Fruit fly (Drosophila melanogaster) whole organism, embryonic: ENCODE results near the gene robo3.

Experiments used
- Antp ChIP-seq: fragments of 200-800 bp; sonication (Bioruptor generic); optimal IDR thresholded peaks from 3 replicates; lab custom pipeline; 2016; ENCODE audit warnings: missing biosample characterization, missing genetic modification characterization
- Atf3 ChIP-seq: fragments of 200-800 bp; sonication (Bioruptor generic); optimal IDR thresholded peaks from 3 replicates; lab custom pipeline; 2016; ENCODE audit warnings: missing biosample characterization, missing genetic modification characterization
- CG10366 ChIP-seq: fragments of 200-800 bp; sonication (Bioruptor generic); IDR thresholded peaks from 2 replicates; pipeline ENCODE4 v1.3.6; 2022; ENCODE audit warnings: missing biosample characterization, missing genetic modification characterization
- CG10979 ChIP-seq: fragments of 200-800 bp; sonication (Bioruptor generic); optimal IDR thresholded peaks from 2 replicates; lab custom pipeline; 2018; ENCODE audit warnings: missing biosample characterization, mild to moderate bottlenecking, missing genetic modification characterization, moderate library complexity
- CG11456 ChIP-seq: fragments of 200-800 bp; sonication (Bioruptor generic); IDR thresholded peaks from 3 replicates; pipeline ENCODE4 v1.3.6; 2022; ENCODE audit warnings: missing biosample characterization, missing genetic modification characterization
- CG11504 ChIP-seq: fragments of 200-800 bp; sonication (Bioruptor generic); optimal IDR thresholded peaks from 3 replicates; lab custom pipeline; 2019; ENCODE audit warnings: missing biosample characterization, mild to moderate bottlenecking, missing genetic modification characterization, moderate library complexity
- CG12104 ChIP-seq: fragments of 200-800 bp; sonication (Bioruptor generic); optimal IDR thresholded peaks from 3 replicates; lab custom pipeline; 2016; ENCODE audit warnings: missing biosample characterization, missing genetic modification characterization
- CG12769 ChIP-seq: fragments of 200-800 bp; sonication (Bioruptor generic); optimal IDR thresholded peaks from 2 replicates; lab custom pipeline; 2019; ENCODE audit warnings: missing biosample characterization, mild to moderate bottlenecking, missing genetic modification characterization, moderate library complexity
- CG13775 ChIP-seq: fragments of 200-800 bp; sonication (Bioruptor generic); optimal IDR thresholded peaks from 3 replicates; lab custom pipeline; 2017; ENCODE audit warnings: missing biosample characterization, mild to moderate bottlenecking, missing genetic modification characterization
- CG14014 ChIP-seq: fragments of 200-800 bp; sonication (Bioruptor generic); IDR thresholded peaks from 2 replicates; pipeline ENCODE4 v1.3.6; 2022; ENCODE audit warnings: missing biosample characterization, missing genetic modification characterization
- CG14965 ChIP-seq: fragments of 200-800 bp; sonication (Bioruptor generic); optimal IDR thresholded peaks from 2 replicates; lab custom pipeline; 2016; ENCODE audit warnings: missing biosample characterization, missing genetic modification characterization, borderline replicate concordance
- CG1602 ChIP-seq: fragments of 200-800 bp; sonication (Bioruptor generic); optimal IDR thresholded peaks from 3 replicates; lab custom pipeline; 2016; ENCODE audit warnings: missing biosample characterization, missing genetic modification characterization
- CG17802 ChIP-seq: fragments of 200-800 bp; sonication (Bioruptor generic); optimal IDR thresholded peaks from 2 replicates; lab custom pipeline; 2018; ENCODE audit warnings: missing biosample characterization, mild to moderate bottlenecking, missing genetic modification characterization, moderate library complexity
- CG18599 ChIP-seq: fragments of 200-800 bp; sonication (Bioruptor generic); optimal IDR thresholded peaks from 3 replicates; lab custom pipeline; 2017; ENCODE audit warnings: missing biosample characterization, missing genetic modification characterization, mild to moderate bottlenecking, moderate library complexity, missing genetic modification reagents
- CG30403 ChIP-seq: fragments of 200-800 bp; sonication (Bioruptor generic); optimal IDR thresholded peaks from 3 replicates; lab custom pipeline; 2016; ENCODE audit warnings: missing biosample characterization, missing genetic modification characterization
- CG32532 ChIP-seq: fragments of 200-800 bp; sonication (Bioruptor generic); IDR thresholded peaks from 2 replicates; pipeline ENCODE4 v1.3.6; 2022; ENCODE audit warnings: missing biosample characterization, missing genetic modification characterization
- CG3838 ChIP-seq: fragments of 200-800 bp; sonication (Bioruptor generic); optimal IDR thresholded peaks from 3 replicates; lab custom pipeline; 2016; ENCODE audit warnings: missing biosample characterization, missing genetic modification characterization
- CG4730 ChIP-seq: fragments of 200-800 bp; sonication (Bioruptor generic); IDR thresholded peaks from 2 replicates; pipeline ENCODE4 v1.3.6; 2022; ENCODE audit warnings: missing biosample characterization, missing genetic modification characterization
- CG6272 ChIP-seq: fragments of 200-800 bp; sonication (Bioruptor generic); IDR thresholded peaks from 2 replicates; pipeline ENCODE4 v1.3.6; 2022; ENCODE audit warnings: missing biosample characterization, missing genetic modification characterization
- CG9437 ChIP-seq: fragments of 200-800 bp; sonication (Bioruptor generic); optimal IDR thresholded peaks from 2 replicates; lab custom pipeline; 2018; ENCODE audit warnings: missing biosample characterization, mild to moderate bottlenecking, missing genetic modification characterization
- CoRest ChIP-seq: fragments of 200-800 bp; sonication (Bioruptor generic); optimal IDR thresholded peaks from 3 replicates; lab custom pipeline; 2018; ENCODE audit warnings: missing biosample characterization, mild to moderate bottlenecking, missing genetic modification characterization, moderate library complexity
- CrebB ChIP-seq: fragments of 200-800 bp; sonication (Bioruptor generic); optimal IDR thresholded peaks from 3 replicates; lab custom pipeline; 2018; ENCODE audit warnings: missing biosample characterization, mild to moderate bottlenecking, missing genetic modification characterization
- D19B ChIP-seq: fragments of 200-800 bp; sonication (Bioruptor generic); optimal IDR thresholded peaks from 2 replicates; lab custom pipeline; 2017; ENCODE audit warnings: missing biosample characterization, mild to moderate bottlenecking, missing genetic modification characterization
- Dek ChIP-seq: fragments of 200-800 bp; sonication (Bioruptor generic); optimal IDR thresholded peaks from 3 replicates; lab custom pipeline; 2019; ENCODE audit warnings: missing biosample characterization, mild to moderate bottlenecking, missing genetic modification characterization, moderate library complexity
- Gug ChIP-seq: fragments of 200-800 bp; sonication (Bioruptor generic); IDR thresholded peaks from 4 replicates; pipeline ENCODE4 v1.3.6; 2022; ENCODE audit warnings: missing biosample characterization, missing genetic modification characterization
- Hmr ChIP-seq: fragments of 200-800 bp; sonication (Bioruptor generic); optimal IDR thresholded peaks from 3 replicates; lab custom pipeline; 2017; ENCODE audit warnings: mild to moderate bottlenecking, missing biosample characterization, missing genetic modification reagents, missing genetic modification characterization
- Hr3 ChIP-seq: fragments of 200-800 bp; sonication (Bioruptor generic); optimal IDR thresholded peaks from 3 replicates; lab custom pipeline; 2016; ENCODE audit warnings: missing biosample characterization, missing genetic modification characterization
- Hsf ChIP-seq: fragments of 200-800 bp; sonication (Bioruptor generic); optimal IDR thresholded peaks from 3 replicates; lab custom pipeline; 2016; ENCODE audit warnings: missing biosample characterization, missing genetic modification characterization
- Mad ChIP-seq: fragments of 200-800 bp; sonication (Bioruptor generic); optimal IDR thresholded peaks from 2 replicates; lab custom pipeline; 2016; ENCODE audit warnings: missing biosample characterization, missing genetic modification characterization
- NC2α ChIP-seq: fragments of 200-800 bp; sonication (Bioruptor generic); optimal IDR thresholded peaks from 2 replicates; lab custom pipeline; 2016; ENCODE audit warnings: missing biosample characterization, missing genetic modification characterization
- Opbp ChIP-seq: fragments of 200-800 bp; sonication (Bioruptor generic); IDR thresholded peaks from 3 replicates; pipeline ENCODE4 v1.3.6; 2022; ENCODE audit warnings: missing biosample characterization, missing genetic modification characterization; ENCODE audit not compliant: partially characterized antibody
- PHDP ChIP-seq: fragments of 200-800 bp; sonication (Bioruptor generic); optimal IDR thresholded peaks from 3 replicates; lab custom pipeline; 2018; ENCODE audit warnings: missing biosample characterization, mild to moderate bottlenecking, missing genetic modification characterization, moderate library complexity
- Ptx1 ChIP-seq: fragments of 200-800 bp; sonication (Bioruptor generic); IDR thresholded peaks from 2 replicates; pipeline ENCODE4 v1.3.6; 2022; ENCODE audit warnings: missing biosample characterization, missing genetic modification characterization
- Rfx ChIP-seq: fragments of 200-800 bp; sonication (Bioruptor generic); IDR thresholded peaks from 2 replicates; pipeline ENCODE4 v1.3.6; 2022; ENCODE audit warnings: missing biosample characterization, missing genetic modification characterization
- Sox102F ChIP-seq: fragments of 200-800 bp; sonication (Bioruptor generic); optimal IDR thresholded peaks from 2 replicates; lab custom pipeline; 2018; ENCODE audit warnings: missing biosample characterization, mild to moderate bottlenecking, missing genetic modification characterization, moderate library complexity
- Ssrp ChIP-seq: fragments of 200-800 bp; sonication (Bioruptor generic); optimal IDR thresholded peaks from 2 replicates; lab custom pipeline; 2018; ENCODE audit warnings: missing biosample characterization, mild to moderate bottlenecking, missing genetic modification characterization, moderate library complexity
- Xrp1 ChIP-seq: fragments of 200-800 bp; sonication (Bioruptor generic); IDR thresholded peaks from 2 replicates; pipeline ENCODE4 v1.3.6; 2022; ENCODE audit warnings: missing biosample characterization, missing genetic modification characterization
- YL-1 ChIP-seq: fragments of 200-800 bp; sonication (Bioruptor generic); optimal IDR thresholded peaks from 3 replicates; lab custom pipeline; 2017; ENCODE audit warnings: missing biosample characterization, mild to moderate bottlenecking, missing genetic modification characterization
- cg ChIP-seq: fragments of 200-800 bp; sonication (Bioruptor generic); optimal IDR thresholded peaks from 3 replicates; lab custom pipeline; 2019; ENCODE audit warnings: missing biosample characterization, mild to moderate bottlenecking, missing genetic modification characterization, moderate library complexity
- chif ChIP-seq, 2 experiments: fragments of 200-800 bp; sonication (Bioruptor generic); optimal IDR thresholded peaks; 3 replicates each; lab custom pipeline; 2016; ENCODE audit warnings: missing biosample characterization in 2 of 2, missing genetic modification characterization in 2 of 2
- dysf ChIP-seq: fragments of 200-800 bp; sonication (Bioruptor generic); IDR thresholded peaks from 3 replicates; pipeline ENCODE4 v1.3.6; 2022; ENCODE audit warnings: missing biosample characterization, missing genetic modification characterization
- emc ChIP-seq: fragments of 200-800 bp; sonication (Bioruptor generic); optimal IDR thresholded peaks from 2 replicates; lab custom pipeline; 2016; ENCODE audit warnings: missing biosample characterization, missing genetic modification characterization
- en ChIP-seq: fragments of 200-800 bp; sonication (Bioruptor generic); optimal IDR thresholded peaks from 2 replicates; lab custom pipeline; 2016; ENCODE audit warnings: missing biosample characterization, missing genetic modification characterization
- exex ChIP-seq: fragments of 200-800 bp; sonication (Bioruptor generic); optimal IDR thresholded peaks from 4 replicates; lab custom pipeline; 2018; ENCODE audit warnings: missing biosample characterization, mild to moderate bottlenecking, missing genetic modification characterization, moderate library complexity
- gem ChIP-seq: fragments of 200-800 bp; sonication (Bioruptor generic); optimal IDR thresholded peaks from 2 replicates; lab custom pipeline; 2019; ENCODE audit warnings: missing biosample characterization, mild to moderate bottlenecking, missing genetic modification characterization, moderate library complexity
- salm ChIP-seq: fragments of 200-800 bp; sonication (Bioruptor generic); optimal IDR thresholded peaks from 2 replicates; lab custom pipeline; 2018; ENCODE audit warnings: missing biosample characterization, mild to moderate bottlenecking, missing genetic modification characterization
- seq ChIP-seq: fragments of 200-800 bp; sonication (Bioruptor generic); IDR thresholded peaks from 2 replicates; pipeline ENCODE4 v1.3.6; 2022; ENCODE audit warnings: missing biosample characterization, missing genetic modification characterization
- sisA ChIP-seq: fragments of 200-800 bp; sonication (Bioruptor generic); IDR thresholded peaks from 2 replicates; pipeline ENCODE4 v1.3.6; 2022; ENCODE audit warnings: missing biosample characterization, missing genetic modification characterization
- slbo ChIP-seq: fragments of 200-800 bp; sonication (Bioruptor generic); IDR thresholded peaks from 2 replicates; pipeline ENCODE4 v1.3.6; 2022; ENCODE audit warnings: missing biosample characterization, missing genetic modification characterization
- trh ChIP-seq: fragments of 200-800 bp; sonication (Bioruptor generic); optimal IDR thresholded peaks from 2 replicates; lab custom pipeline; 2016; ENCODE audit warnings: missing biosample characterization, missing genetic modification characterization

robo3 gene

dm6 chr2L:1217892-1218473, 38.2 kb upstream of the robo3 start (continued):
- TF ChIP-seq CG13775 (GFP tag; lab: Kevin White, UChicago) (no peak), CG12769 (tag; lab: Kevin White, UChicago) (peak; percentile 57), NC2α (GFP tag; lab: Kevin White, UChicago) (no peak), en (GFP tag; lab: Kevin White, UChicago) (no peak), Mad (GFP tag; lab: Kevin White, UChicago) (no peak), Ssrp (no peak), YL-1 (GFP tag; lab: Kevin White, UChicago) (no peak), chif (GFP tag; optimal IDR thresholded peaks at IDR 0.05; lab: Kevin White, UChicago) (no peak), CG14965 (no peak), Gug (GFP tag; lab: Robert Waterston, UW) (0 out of 4 replicates have a peak, but pooled peaks have one; percentile 1), seq (GFP tag; lab: Robert Waterston, UW) (peak; percentile 27; the same call in 1 of the 2 replicates), slbo (peak; percentile 73), Hr3 (GFP tag; lab: Kevin White, UChicago) (peak; percentile 3), cg (GFP tag; lab: Kevin White, UChicago) (peak; percentile 50), CG4730 (GFP tag; lab: Robert Waterston, UW) (peak; percentile 21; the same call in 1 of the 2 replicates), CG9437 (peak; percentile 31), gem (peak; percentile 76), Hsf (peak; percentile 33), Rfx (peak; percentile 47), CG11504 (tag; lab: Kevin White, UChicago) (no peak), Atf3 (no peak), CoRest (peak; percentile 27), PHDP (tag; lab: Kevin White, UChicago) (peak; percentile 65), salm (tag; lab: Kevin White, UChicago) (no peak), Ptx1 (GFP tag; lab: Robert Waterston, UW) (0 out of 2 replicates have a peak, but pooled peaks have one; percentile 20), CG17802 (tag; lab: Kevin White, UChicago) (no peak), emc (GFP tag; lab: Kevin White, UChicago) (no peak), CrebB (tag; lab: Kevin White, UChicago) (peak; percentile 31), CG30403 (GFP tag; lab: Kevin White, UChicago) (peak; percentile 10), sisA (GFP tag; lab: Robert Waterston, UW) (no peak), D19B (GFP tag; lab: Kevin White, UChicago) (peak; percentile 70), Antp (GFP tag; lab: Kevin White, UChicago) (no peak), CG32532 (GFP tag; lab: Robert Waterston, UW) (0 out of 2 replicates have a peak, but pooled peaks have one; percentile 15), trh (GFP tag; lab: Kevin White, UChicago) (no peak), exex (tag; lab: Kevin White, UChicago) (no peak), Opbp (GFP tag; lab: Robert Waterston, UW) (no peak), Hmr (GFP tag; lab: Kevin White, UChicago) (peak; percentile 42), CG1602 (GFP tag; lab: Kevin White, UChicago) (peak; percentile 15), CG10979 (no peak), CG12104 (GFP tag; lab: Kevin White, UChicago) (no peak), Xrp1 (0 out of 2 replicates have a peak, but pooled peaks have one; percentile 8), CG14014 (GFP tag; lab: Robert Waterston, UW) (peak; percentile 40; the same call in 1 of the 2 replicates), CG10366 (GFP tag; lab: Robert Waterston, UW) (peak; percentile 7; the same call in 1 of the 2 replicates), CG18599 (GFP tag; lab: Kevin White, UChicago) (no peak), CG6272 (GFP tag; lab: Robert Waterston, UW) (no peak), dysf (peak; percentile 9; the same call in 1 of the 3 replicates), Dek (peak; percentile 5), CG3838 (GFP tag; lab: Kevin White, UChicago) (no peak), CG11456 (GFP tag; lab: Robert Waterston, UW) (no peak), Sox102F (GFP tag; lab: Kevin White, UChicago) (peak; percentile 83)
